Fruit fly (Drosophila melanogaster) S2 (cell line): Measurements from ENCODE around the gene CG1309.

Source experiments
- CG8478 ChIP-seq: fragments of >200 bp; optimal IDR thresholded peaks from 2 replicates; lab custom pipeline; 2018
- CTCF ChIP-seq, 2 experiments: fragments of >200 bp; optimal IDR thresholded peaks; 2 replicates each; lab custom pipeline; 2018

DNA sequence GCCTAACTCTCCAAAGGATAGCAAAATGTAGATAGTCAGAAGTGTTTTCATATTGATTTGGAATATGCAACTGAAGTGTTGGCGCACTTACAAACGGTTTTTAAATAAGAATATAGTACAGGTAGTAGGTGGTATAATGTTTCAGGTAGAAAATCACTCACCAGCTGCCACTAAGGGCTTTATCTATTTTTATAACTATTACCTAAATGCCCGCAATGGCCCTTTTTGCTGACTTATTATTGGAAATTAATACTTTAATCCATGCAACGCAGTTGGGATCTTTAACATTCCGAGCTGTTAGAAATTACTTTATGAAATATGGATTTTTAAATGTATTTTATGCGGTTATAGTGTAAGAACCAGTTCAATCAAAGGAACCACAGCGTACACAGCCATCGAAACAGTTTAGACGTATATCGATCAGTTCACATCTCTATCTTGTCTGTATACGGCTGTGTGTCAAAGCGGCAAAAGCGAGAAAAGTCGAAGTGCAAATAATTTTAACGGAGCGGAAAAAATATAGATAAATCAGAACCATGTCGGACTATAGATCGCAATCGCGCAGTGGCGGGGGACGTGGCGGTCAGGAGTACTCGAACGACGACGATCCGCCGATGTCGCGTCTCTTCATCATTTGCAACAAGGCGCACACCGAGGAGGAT lies 24.3 kb downstream of the CG1309 start, which contains the start of the genes srw and CG1316:
- TF ChIP-seq CG8478 (lab: Kevin White, UChicago) (no peak), CTCF (optimal IDR thresholded peaks at IDR 0.05; lab: Kevin White, UChicago) (peak in 1 of 2 experiments; percentile 12)
